Worm (Caenorhabditis elegans) whole organism, L4 larva: ENCODE results near the gene nhr-36.
A peak's percentile ranks its signal among the peaks of the same experiment; 100 is the strongest.

Experiments used
- D1046.2 ChIP-seq: fragments of 200-800 bp; sonication (Bioruptor generic); IDR thresholded peaks from 2 replicates; pipeline ENCODE4 v1.3.6; 2022; ENCODE audit warnings: missing genetic modification characterization, missing compliant biosample characterization
- F49E8.2 ChIP-seq: sonication (generic microtip); optimal IDR thresholded peaks from 2 replicates; lab custom pipeline; 2016; ENCODE audit warnings: missing compliant biosample characterization, mild to moderate bottlenecking, missing genetic modification characterization, borderline replicate concordance
- R02D3.7 ChIP-seq: fragments of 150-350 bp; sonication (generic microtip); optimal IDR thresholded peaks from 3 replicates; lab custom pipeline; 2014; ENCODE audit warnings: missing biosample characterization, missing genetic modification characterization
- ZK337.2 ChIP-seq: fragments of 200-800 bp; sonication (Bioruptor generic); IDR thresholded peaks from 2 replicates; pipeline ENCODE4 v1.3.6; 2022; ENCODE audit warnings: missing genetic modification reagents, missing genetic modification characterization, missing compliant biosample characterization
- ZK546.5 ChIP-seq, 2 experiments: sonication (generic microtip); optimal IDR thresholded peaks; 2 replicates each; lab custom pipeline; 2017; ENCODE audit warnings: missing biosample characterization in 2 of 2, missing genetic modification characterization in 2 of 2
- aly-2 ChIP-seq: sonication (generic microtip); optimal IDR thresholded peaks from 2 replicates; lab custom pipeline; 2018; ENCODE audit warnings: missing biosample characterization, missing genetic modification characterization
- ceh-28 ChIP-seq: fragments of 150-350 bp; optimal IDR thresholded peaks from 2 replicates; lab custom pipeline; 2014; ENCODE audit warnings: missing biosample characterization, missing genetic modification reagents, missing genetic modification characterization
- ceh-62 ChIP-seq: sonication (generic microtip); optimal IDR thresholded peaks from 2 replicates; lab custom pipeline; 2017; ENCODE audit warnings: missing biosample characterization, missing genetic modification characterization
- ceh-82 ChIP-seq: sonication (generic microtip); optimal IDR thresholded peaks from 2 replicates; lab custom pipeline; 2017; ENCODE audit warnings: missing biosample characterization, missing genetic modification characterization
- daf-19 ChIP-seq: fragments of 200-800 bp; sonication (Bioruptor generic); conservative IDR thresholded peaks from 2 replicates; pipeline ENCODE4 v1.3.6; 2022; ENCODE audit warnings: missing genetic modification characterization, missing compliant biosample characterization
- daf-8 ChIP-seq: fragments of 200-800 bp; sonication (Bioruptor generic); IDR thresholded peaks from 2 replicates; pipeline ENCODE4 v1.3.6; 2022; ENCODE audit warnings: missing genetic modification characterization, missing compliant biosample characterization
- dmd-6 ChIP-seq: fragments of 200-800 bp; sonication (Bioruptor generic); IDR thresholded peaks from 2 replicates; pipeline ENCODE4 v1.3.6; 2022; ENCODE audit warnings: missing genetic modification reagents, missing genetic modification characterization, missing compliant biosample characterization
- dmd-8 ChIP-seq: fragments of 200-800 bp; sonication (Bioruptor generic); IDR thresholded peaks from 2 replicates; pipeline ENCODE4 v1.3.6; 2022; ENCODE audit warnings: missing genetic modification characterization, missing compliant biosample characterization
- dmd-9 ChIP-seq: fragments of 200-800 bp; sonication (Bioruptor generic); IDR thresholded peaks from 2 replicates; pipeline ENCODE4 v1.3.6; 2022; ENCODE audit warnings: missing genetic modification reagents, missing genetic modification characterization, missing compliant biosample characterization
- dve-1 ChIP-seq: sonication (generic microtip); optimal IDR thresholded peaks from 2 replicates; lab custom pipeline; 2017; ENCODE audit warnings: antibody characterized with exemption, mild to moderate bottlenecking, missing genetic modification characterization, missing compliant biosample characterization; ENCODE audit not compliant: insufficient read depth
- fkh-10 ChIP-seq: fragments of 150-350 bp; optimal IDR thresholded peaks from 2 replicates; lab custom pipeline; 2014; ENCODE audit warnings: missing biosample characterization, missing genetic modification reagents, missing genetic modification characterization
- hif-1 ChIP-seq, 2 experiments: sonication (generic microtip); optimal IDR thresholded peaks; 2 replicates each; lab custom pipeline; 2016 to 2017; ENCODE audit warnings: missing compliant biosample characterization in 2 of 2, missing genetic modification characterization in 2 of 2, missing genetic modification reagents in 2 of 2, missing genotype in 2 of 2, mild to moderate bottlenecking in 1 of 2
- hlh-11 ChIP-seq: fragments of 200-800 bp; sonication (Bioruptor generic); optimal IDR thresholded peaks from 2 replicates; lab custom pipeline; 2018; ENCODE audit warnings: mild to moderate bottlenecking, missing genetic modification characterization, missing compliant biosample characterization
- hlh-30 ChIP-seq: sonication (generic microtip); optimal IDR thresholded peaks from 2 replicates; lab custom pipeline; 2017; ENCODE audit warnings: antibody characterized with exemption, mild to moderate bottlenecking, missing genetic modification characterization, missing compliant biosample characterization; ENCODE audit not compliant: insufficient read depth
- hmg-1.1 ChIP-seq: fragments of 200-800 bp; sonication (Bioruptor generic); IDR thresholded peaks from 2 replicates; pipeline ENCODE4 v1.3.6; 2022; ENCODE audit warnings: missing genetic modification reagents, missing genetic modification characterization, missing compliant biosample characterization
- lin-1 ChIP-seq: fragments of 200-800 bp; sonication (Bioruptor generic); IDR thresholded peaks from 2 replicates; pipeline ENCODE4 v1.3.6; 2022; ENCODE audit warnings: missing genetic modification reagents, missing genetic modification characterization, missing compliant biosample characterization
- lin-29 ChIP-seq: fragments of 200-800 bp; sonication (Bioruptor generic); IDR thresholded peaks from 2 replicates; pipeline ENCODE4 v1.3.6; 2022; ENCODE audit warnings: missing genetic modification reagents, missing genetic modification characterization, missing compliant biosample characterization
- lin-38 ChIP-seq: fragments of 200-800 bp; sonication (Bioruptor generic); IDR thresholded peaks from 2 replicates; pipeline ENCODE4 v1.3.6; 2022; ENCODE audit warnings: missing genetic modification reagents, missing genetic modification characterization, missing compliant biosample characterization
- madf-9 ChIP-seq: fragments of 200-800 bp; sonication (Bioruptor generic); conservative IDR thresholded peaks from 2 replicates; pipeline ENCODE4 v1.3.6; 2022; ENCODE audit warnings: missing genetic modification reagents, missing genetic modification characterization, missing compliant biosample characterization
- mep-1 ChIP-seq: fragments of 150-350 bp; sonication (generic microtip); optimal IDR thresholded peaks from 3 replicates; lab custom pipeline; 2014; ENCODE audit warnings: missing biosample characterization, missing genetic modification characterization
- nhr-10 ChIP-seq: fragments of 150-350 bp; optimal IDR thresholded peaks from 2 replicates; lab custom pipeline; 2014; ENCODE audit warnings: missing biosample characterization, missing genetic modification characterization
- nhr-102 ChIP-seq: sonication (generic microtip); optimal IDR thresholded peaks from 2 replicates; lab custom pipeline; 2016; ENCODE audit warnings: mild to moderate bottlenecking, missing genetic modification characterization, moderate library complexity, missing compliant biosample characterization
- nhr-11 ChIP-seq: fragments of 150-350 bp; optimal IDR thresholded peaks from 2 replicates; lab custom pipeline; 2014; ENCODE audit warnings: missing biosample characterization, missing genetic modification characterization
- nhr-28 ChIP-seq: fragments of 150-350 bp; optimal IDR thresholded peaks from 2 replicates; lab custom pipeline; 2014; ENCODE audit warnings: missing biosample characterization, missing genetic modification characterization
- nhr-48 ChIP-seq: sonication (generic microtip); optimal IDR thresholded peaks from 2 replicates; lab custom pipeline; 2016; ENCODE audit warnings: mild to moderate bottlenecking, missing genetic modification characterization, missing compliant biosample characterization
- nhr-6 ChIP-seq: fragments of 150-350 bp; optimal IDR thresholded peaks from 2 replicates; lab custom pipeline; 2014; ENCODE audit warnings: missing biosample characterization, missing genetic modification characterization
- nhr-76 ChIP-seq: fragments of 150-350 bp; optimal IDR thresholded peaks from 2 replicates; lab custom pipeline; 2014; ENCODE audit warnings: missing biosample characterization, missing genetic modification characterization
- nhr-77 ChIP-seq: fragments of 150-350 bp; optimal IDR thresholded peaks from 2 replicates; lab custom pipeline; 2014; ENCODE audit warnings: missing biosample characterization, missing genetic modification characterization
- php-3 ChIP-seq: fragments of 200-800 bp; sonication (Bioruptor generic); IDR thresholded peaks from 2 replicates; pipeline ENCODE4 v1.3.6; 2022; ENCODE audit warnings: missing genetic modification reagents, missing genetic modification characterization, missing compliant biosample characterization
- pqm-1 ChIP-seq: sonication (generic microtip); optimal IDR thresholded peaks from 2 replicates; lab custom pipeline; 2017; ENCODE audit warnings: missing biosample characterization, missing genetic modification characterization
- rbr-2 ChIP-seq: sonication (generic microtip); optimal IDR thresholded peaks from 2 replicates; lab custom pipeline; 2016; ENCODE audit warnings: missing genotype, missing genetic modification characterization, missing compliant biosample characterization
- sdz-12 ChIP-seq: fragments of 200-800 bp; sonication (Bioruptor generic); optimal IDR thresholded peaks from 2 replicates; lab custom pipeline; 2018; ENCODE audit warnings: mild to moderate bottlenecking, missing genetic modification characterization, missing compliant biosample characterization
- skn-1 ChIP-seq: fragments of 150-350 bp; optimal IDR thresholded peaks from 2 replicates; lab custom pipeline; 2014; ENCODE audit warnings: missing biosample characterization, missing genetic modification characterization
- snpc-4 ChIP-seq: fragments of 150-350 bp; optimal IDR thresholded peaks from 2 replicates; lab custom pipeline; 2014; ENCODE audit warnings: missing biosample characterization, missing genetic modification characterization
- unc-39 ChIP-seq: sonication (generic microtip); optimal IDR thresholded peaks from 2 replicates; lab custom pipeline; 2017; ENCODE audit warnings: missing biosample characterization, missing genetic modification characterization
- unc-62 ChIP-seq, 3 experiments: fragments of 150-350 bp in 1 of 3; sonication (generic microtip); optimal IDR thresholded peaks in 2 of 3; peaks in 1 of 3; 1 replicate in 1 of 3; 2 replicates in 2 of 3; lab custom pipeline; 2014 to 2017; ENCODE audit warnings: missing biosample characterization in 3 of 3, missing genetic modification characterization in 3 of 3, missing genetic modification reagents in 3 of 3, missing genotype in 1 of 3
- zag-1 ChIP-seq: fragments of 150-350 bp; optimal IDR thresholded peaks from 2 replicates; lab custom pipeline; 2014; ENCODE audit warnings: missing biosample characterization, missing genetic modification characterization
- zfp-3 ChIP-seq: fragments of 200-800 bp; sonication (Bioruptor generic); conservative IDR thresholded peaks from 2 replicates; pipeline ENCODE4 v1.3.6; 2022; ENCODE audit warnings: missing genetic modification reagents, missing genetic modification characterization, missing compliant biosample characterization
- zip-2 ChIP-seq: fragments of 150-350 bp; optimal IDR thresholded peaks from 2 replicates; lab custom pipeline; 2014; ENCODE audit warnings: missing biosample characterization, missing genetic modification characterization
- ztf-11 ChIP-seq: fragments of 150-350 bp; optimal IDR thresholded peaks from 2 replicates; lab custom pipeline; 2014; ENCODE audit warnings: missing biosample characterization, missing genetic modification characterization
- ztf-7 ChIP-seq: fragments of 150-350 bp; optimal IDR thresholded peaks from 2 replicates; lab custom pipeline; 2014; ENCODE audit warnings: missing biosample characterization, missing genetic modification characterization

nhr-36 gene

DNA sequence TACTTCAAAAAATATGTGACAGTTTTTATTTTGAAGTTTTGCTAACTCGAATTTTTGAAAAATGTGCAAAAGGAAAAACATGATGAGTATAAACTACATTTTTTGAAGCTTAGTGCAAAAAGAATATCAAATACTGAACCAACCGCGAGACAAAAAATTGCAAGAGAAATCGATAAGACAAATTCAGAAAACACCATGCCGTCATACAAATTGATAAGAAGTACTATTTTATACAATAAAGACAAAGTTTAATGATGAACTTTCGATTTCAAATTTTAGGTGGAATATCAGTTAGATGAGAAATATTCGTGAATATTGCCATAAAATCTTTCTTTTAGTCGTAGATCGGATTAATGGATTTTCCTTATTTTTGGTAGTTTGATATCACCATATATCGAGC lies 1.3 kb upstream of the nhr-36 start (continued):
- peak; percentile 47 for TF ChIP-seq dmd-6 (GFP tag; lab: Robert Waterston, UW)
- TF ChIP-seq pqm-1, result no peak
- TF ChIP-seq hlh-30 (tag; lab: Kevin White, UChicago), result no peak
- no peak for TF ChIP-seq nhr-102 (tag; lab: Kevin White, UChicago)
- no peak for TF ChIP-seq D1046.2 (GFP tag; lab: Robert Waterston, UW)
- TF ChIP-seq ZK546.5 (tag; optimal IDR thresholded peaks at IDR 0.05; lab: Kevin White, UChicago), result no peak
- no peak for TF ChIP-seq rbr-2
- no peak for TF ChIP-seq lin-29
- no peak for TF ChIP-seq zag-1 (tag; lab: Kevin White, UChicago)
- no peak for TF ChIP-seq ceh-28 (tag; lab: Kevin White, UChicago)
- TF ChIP-seq ztf-7 (tag; lab: Kevin White, UChicago), result no peak
- TF ChIP-seq ztf-11, result no peak
- TF ChIP-seq aly-2, result no peak
- no peak for TF ChIP-seq dmd-9 (GFP tag; lab: Robert Waterston, UW)
- TF ChIP-seq nhr-77 (tag; lab: Kevin White, UChicago), result peak; percentile 7
- TF ChIP-seq zfp-3 (GFP tag; lab: Robert Waterston, UW), result no peak
- TF ChIP-seq daf-8 (GFP tag; lab: Robert Waterston, UW), result no peak
- no peak for TF ChIP-seq nhr-10 (tag; lab: Kevin White, UChicago)
- peak; percentile 22 for TF ChIP-seq dve-1 (tag; lab: Kevin White, UChicago)
- no peak for TF ChIP-seq hif-1 (tag; optimal IDR thresholded peaks at IDR 0.05; lab: Kevin White, UChicago)
- no peak for TF ChIP-seq snpc-4 (tag; lab: Kevin White, UChicago)

DNA sequence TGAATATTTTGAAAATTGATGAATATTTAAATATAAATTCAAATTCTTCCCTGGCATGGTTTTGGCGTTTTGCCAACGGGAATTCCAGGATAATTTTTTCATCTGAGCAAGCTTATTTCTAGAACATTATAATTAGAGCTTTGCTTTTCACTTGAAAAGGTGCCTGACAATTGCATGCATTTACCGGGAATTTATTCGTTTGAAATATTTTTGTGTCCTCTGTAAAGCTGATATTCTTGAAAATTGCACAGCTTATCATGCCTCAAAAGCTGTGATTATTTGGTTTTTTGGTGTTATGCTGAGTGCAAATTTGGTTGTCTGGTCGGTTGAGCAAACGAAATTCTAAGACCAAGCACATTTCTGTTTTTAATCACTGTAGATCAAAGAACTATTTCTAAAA lies 981 bp downstream of the nhr-36 start:
- TF ChIP-seq nhr-11 (peak; percentile 4), daf-19 (GFP tag; lab: Robert Waterston, UW) (no peak), skn-1 (tag; lab: Kevin White, UChicago) (no peak), snpc-4 (tag; lab: Kevin White, UChicago) (no peak), ZK337.2 (GFP tag; lab: Robert Waterston, UW) (no peak)

ce11 chrV:9257467-9257866 lies 3.9 kb downstream of the nhr-36 start, which contains the start of gene F07C3.16:
F07C3.16 (minus strand) TSS chrV:9257567.
- TF ChIP-seq lin-38 (GFP tag; lab: Robert Waterston, UW), result no peak
- TF ChIP-seq unc-62 (GFP tag; optimal IDR thresholded peaks at IDR 0.05 in 1 of 2; lab: Kevin White, UChicago), result peak in 1 of 2 experiments; percentile 78
- TF ChIP-seq unc-62 (tag; optimal IDR thresholded peaks at IDR 0.05; lab: Kevin White, UChicago), result no peak
- no peak for TF ChIP-seq snpc-4 (tag; lab: Kevin White, UChicago)
- no peak for TF ChIP-seq fkh-10 (GFP tag; lab: Kevin White, UChicago)

- TF ChIP-seq nhr-28 (tag; lab: Kevin White, UChicago) (peak; percentile 80), R02D3.7 (tag; lab: Kevin White, UChicago) (no peak), unc-39 (tag; lab: Kevin White, UChicago) (no peak), madf-9 (GFP tag; lab: Robert Waterston, UW) (no peak), dve-1 (tag; lab: Kevin White, UChicago) (peak; percentile 82), hmg-1.1 (no peak), dmd-8 (GFP tag; lab: Robert Waterston, UW) (no peak), sdz-12 (GFP tag; lab: Kevin White, UChicago) (no peak), lin-1 (0 out of 2 replicates have a peak, but pooled peaks have one; percentile 27), zfp-3 (GFP tag; lab: Robert Waterston, UW) (no peak), dmd-6 (GFP tag; lab: Robert Waterston, UW) (peak; percentile 81), nhr-6 (tag; lab: Kevin White, UChicago) (peak; percentile 67), nhr-48 (tag; lab: Kevin White, UChicago) (peak; percentile 72), php-3 (peak; percentile 92), ceh-62 (tag; lab: Kevin White, UChicago) (no peak), F49E8.2 (no peak), nhr-77 (tag; lab: Kevin White, UChicago) (peak; percentile 64), daf-19 (GFP tag; lab: Robert Waterston, UW) (no peak), ztf-11 (no peak), pqm-1 (peak; percentile 92), nhr-76 (tag; lab: Kevin White, UChicago) (no peak), zip-2 (tag; lab: Kevin White, UChicago) (no peak), ceh-82 (no peak), mep-1 (tag; lab: Kevin White, UChicago) (peak; percentile 6), hif-1 (tag; optimal IDR thresholded peaks at IDR 0.05; lab: Kevin White, UChicago) (peak in 1 of 2 experiments; percentile 54), hlh-11 (tag; lab: Kevin White, UChicago) (peak; percentile 82)
These were observed 5.9 kb downstream of the nhr-36 start for ce11 chrV:9255480-9255879.
